Worm (Caenorhabditis elegans) whole organism, mixed stage, embryonic: ENCODE results near the gene Y77E11A.23.

Source experiments
- ceh-43 ChIP-seq: fragments of 200-800 bp; sonication (Bioruptor generic); optimal IDR thresholded peaks from 2 replicates; lab custom pipeline; 2018; ENCODE audit warnings: mild to moderate bottlenecking, missing genetic modification characterization, moderate library complexity, missing compliant biosample characterization
- lsy-2 ChIP-seq: fragments of 150-350 bp; optimal IDR thresholded peaks from 2 replicates; lab custom pipeline; 2014; ENCODE audit warnings: missing biosample characterization, missing genetic modification characterization
- snpc-4 ChIP-seq: fragments of 150-350 bp; optimal IDR thresholded peaks from 2 replicates; lab custom pipeline; 2014; ENCODE audit warnings: missing biosample characterization, missing genetic modification characterization
- unc-62 ChIP-seq: fragments of 150-350 bp; optimal IDR thresholded peaks from 2 replicates; lab custom pipeline; 2014; ENCODE audit warnings: missing biosample characterization, missing genetic modification reagents, missing genetic modification characterization

DNA sequence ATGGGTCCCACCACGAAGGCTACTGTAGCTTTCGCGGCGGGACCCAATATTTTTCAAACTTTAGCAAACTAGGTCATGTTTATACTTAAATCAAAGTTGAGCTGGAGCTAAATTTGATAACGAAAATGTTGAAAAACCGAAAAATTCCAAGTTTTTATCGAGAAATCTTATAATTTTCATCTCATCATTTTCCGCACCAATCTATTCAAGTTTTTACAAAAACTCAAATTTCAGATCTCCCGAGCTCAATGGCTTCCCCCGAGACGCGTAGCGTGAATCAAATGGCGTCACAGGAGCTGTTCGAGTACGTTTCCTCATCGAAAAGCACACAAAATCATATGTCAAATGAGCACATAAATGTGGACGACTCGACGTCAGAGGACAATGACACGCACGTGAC lies 32.3 kb downstream of the Y77E11A.23 start:
- TF ChIP-seq ceh-43 (no peak), lsy-2 (tag; lab: Kevin White, UChicago) (no peak), unc-62 (GFP tag; lab: Kevin White, UChicago) (no peak), snpc-4 (no peak)
